Fruit fly (Drosophila melanogaster) whole organism, prepupa: ENCODE results near the gene ninaA.

Experiments
- CG4318 ChIP-seq: fragments of 200-800 bp; sonication (Bioruptor generic); optimal IDR thresholded peaks from 3 replicates; lab custom pipeline; 2017; ENCODE audit warnings: missing biosample characterization, mild to moderate bottlenecking, missing genetic modification characterization
- CG8632 ChIP-seq: fragments of 200-800 bp; sonication (Bioruptor generic); optimal IDR thresholded peaks from 3 replicates; lab custom pipeline; 2016; ENCODE audit warnings: missing biosample characterization, missing genetic modification characterization
- Hr39 ChIP-seq: fragments of 200-800 bp; sonication (Bioruptor generic); optimal IDR thresholded peaks from 2 replicates; lab custom pipeline; 2016; ENCODE audit warnings: missing biosample characterization, missing genetic modification characterization
- Met ChIP-seq: fragments of 200-800 bp; sonication (Bioruptor generic); optimal IDR thresholded peaks from 3 replicates; lab custom pipeline; 2016; ENCODE audit warnings: missing biosample characterization, missing genetic modification characterization
- ss ChIP-seq, 2 experiments: fragments of 200-800 bp; sonication (Bioruptor generic); optimal IDR thresholded peaks; 2 replicates in 1 of 2; 3 replicates in 1 of 2; lab custom pipeline; 2017 to 2018; ENCODE audit warnings: mild to moderate bottlenecking in 2 of 2, missing biosample characterization in 2 of 2, missing genetic modification characterization in 2 of 2, moderate library complexity in 1 of 2
- vri ChIP-seq: fragments of 200-800 bp; sonication (Bioruptor generic); optimal IDR thresholded peaks from 3 replicates; lab custom pipeline; 2016; ENCODE audit warnings: missing biosample characterization, mild to moderate bottlenecking, missing genetic modification characterization

DNA sequence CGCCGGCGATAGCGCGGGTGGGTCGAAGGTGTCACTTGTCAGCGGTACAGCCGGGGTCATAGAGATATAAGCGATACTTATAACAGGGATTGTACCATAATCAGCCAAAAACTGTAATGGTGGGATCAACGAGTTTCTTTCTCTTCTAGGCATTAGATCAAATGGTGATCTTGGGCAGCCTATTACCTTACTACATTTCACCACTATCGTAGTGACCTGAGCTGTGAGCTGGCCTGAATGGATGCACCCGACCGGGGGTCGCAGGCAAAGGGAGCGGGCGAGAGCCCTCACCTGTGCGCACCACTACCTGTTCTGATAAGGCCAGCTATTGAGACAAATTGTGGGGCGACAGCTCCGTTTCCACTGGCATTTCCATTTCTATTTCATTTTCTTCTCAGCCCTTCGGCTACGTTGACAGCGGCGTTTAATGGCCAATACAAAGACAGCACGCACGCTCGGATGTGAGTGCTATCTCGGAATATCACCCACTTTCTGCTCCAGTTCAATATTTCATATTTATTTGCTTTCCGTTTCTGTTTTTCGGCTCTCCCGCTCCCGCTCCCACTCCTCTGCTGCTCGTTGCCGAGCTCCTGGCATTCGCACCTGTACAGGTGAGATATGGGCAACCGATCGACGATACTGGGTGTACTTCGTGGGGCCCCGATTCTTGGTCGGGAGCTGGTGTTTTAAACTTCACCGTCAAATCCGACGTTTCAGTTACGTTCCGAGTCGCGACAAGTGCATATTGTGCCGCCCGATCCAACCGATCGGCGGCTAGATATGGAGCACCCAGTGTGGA, 20.2 kb upstream of the ninaA start:
- TF ChIP-seq CG4318 (GFP tag; lab: Kevin White, UChicago) (no peak), Hr39 (GFP tag; lab: Kevin White, UChicago) (peak; percentile 40), CG8632 (GFP tag; lab: Kevin White, UChicago) (peak; percentile 37), ss (GFP tag; optimal IDR thresholded peaks at IDR 0.05; lab: Kevin White, UChicago) (no peak), vri (GFP tag; lab: Kevin White, UChicago) (no peak), Met (GFP tag; lab: Kevin White, UChicago) (peak; percentile 19)
